Fruit fly (Drosophila melanogaster): Measurements from ENCODE around the gene Skp2.
A peak's percentile ranks its signal among the peaks of the same experiment; 100 is the strongest.

Skp2 gene

DNA sequence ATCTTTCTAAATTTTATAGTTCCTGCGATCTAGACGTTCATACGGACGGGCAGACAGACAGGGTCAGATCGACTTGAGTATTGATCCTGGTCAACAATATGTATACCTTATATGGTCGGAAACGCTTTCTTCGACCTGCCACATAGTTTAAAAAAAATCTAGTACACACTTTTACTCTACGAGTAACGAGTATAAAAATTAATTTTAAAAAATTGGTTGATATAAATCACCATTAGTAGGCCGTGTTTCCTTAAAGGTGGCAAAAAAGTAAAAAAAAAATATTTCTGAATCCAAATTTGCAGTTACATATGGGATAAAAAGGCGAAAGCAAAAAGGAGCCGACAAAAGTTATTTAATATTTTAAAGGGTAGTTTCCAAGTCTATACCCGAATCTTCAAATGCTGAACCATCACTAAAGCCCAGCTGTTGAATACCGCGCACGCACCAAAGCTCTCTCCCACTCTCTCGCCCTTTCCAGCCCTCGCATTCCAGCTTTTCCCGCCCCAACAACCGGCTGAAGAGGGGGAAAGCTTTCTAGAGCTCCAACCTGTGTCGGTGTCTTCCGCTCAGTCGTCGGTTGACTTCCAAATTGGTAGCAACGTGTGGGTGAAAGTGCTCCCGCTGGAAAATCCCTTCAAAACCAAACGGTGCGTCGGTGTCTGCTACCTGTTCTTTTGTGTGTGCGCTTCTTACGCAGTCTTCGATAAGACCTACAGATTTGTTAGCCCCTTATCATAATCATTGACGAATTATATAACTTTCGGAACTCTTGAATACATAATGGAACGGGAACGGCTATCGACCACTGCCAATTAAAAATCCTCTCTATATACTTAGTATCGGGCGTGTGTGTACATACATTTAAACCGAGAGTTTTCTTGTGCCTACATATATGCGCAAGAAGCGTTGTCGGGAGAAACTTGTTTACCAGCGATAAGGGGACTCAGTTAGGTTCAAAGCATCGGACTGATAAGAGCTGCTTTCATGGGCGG lies 41.2 kb upstream of the Skp2 start, which contains the start of gene Sfxn1-3 (continued):
- TF ChIP-seq ash1 (GFP tag; optimal IDR thresholded peaks at IDR 0.05) (peak; percentile 65), CG8290 (GFP tag; optimal IDR thresholded peaks at IDR 0.05) (peak; percentile 36), CG8290 (tag; optimal IDR thresholded peaks at IDR 0.05) (peak in 1 of 2 experiments; percentile 80), dimm (GFP tag; IDR thresholded peaks at IDR 0.05) (no peak), odd (GFP tag; optimal IDR thresholded peaks at IDR 0.05) (peak; percentile 62), Doc3 (GFP tag; IDR thresholded peaks at IDR 0.05; ENCODE audit: partially characterized antibody) (peak; percentile 20; the same call in 1 of the 3 replicates), Lhr (GFP tag; optimal IDR thresholded peaks at IDR 0.05) (peak; percentile 29), Max (GFP tag; optimal IDR thresholded peaks at IDR 0.05) (no peak), slou (GFP tag; optimal IDR thresholded peaks at IDR 0.05) (no peak), pzg (GFP tag; optimal IDR thresholded peaks at IDR 0.05) (peak; percentile 49), D (optimal IDR thresholded peaks at IDR 0.05) (no peak), D (GFP tag; optimal IDR thresholded peaks at IDR 0.05) (no peak), pros (GFP tag; optimal IDR thresholded peaks at IDR 0.05) (peak; percentile 65), Deaf1 (tag; optimal IDR thresholded peaks at IDR 0.05) (peak; percentile 81), run (tag; optimal IDR thresholded peaks at IDR 0.05) (peak; percentile 16), CG3281 (GFP tag; optimal IDR thresholded peaks at IDR 0.05) (peak; percentile 35), crp (GFP tag; optimal IDR thresholded peaks at IDR 0.05) (peak in 1 of 2 experiments; percentile 66), sna (GFP tag; IDR thresholded peaks at IDR 0.05; ENCODE audit: partially characterized antibody) (peak; percentile 52; the same call in 1 of the 2 replicates), stc (GFP tag; IDR thresholded peaks at IDR 0.05) (peak; percentile 44; the same call in 1 of the 2 replicates), CG6175 (GFP tag; IDR thresholded peaks at IDR 0.05) (no peak), CG6791 (GFP tag; IDR thresholded peaks at IDR 0.05; ENCODE audit: partially characterized antibody) (peak; percentile 62; the same call in 1 of the 3 replicates), CG7786 (GFP tag; optimal IDR thresholded peaks at IDR 0.05) (no peak), CG6254 (GFP tag; optimal IDR thresholded peaks at IDR 0.05) (no peak), CG14014 (GFP tag; IDR thresholded peaks at IDR 0.05) (peak; percentile 56; the same call in 1 of the 2 replicates), CG2712 (tag; optimal IDR thresholded peaks at IDR 0.05) (peak; percentile 21), CG13894 (tag; optimal IDR thresholded peaks at IDR 0.05) (peak; percentile 72), CG10462 (GFP tag; optimal IDR thresholded peaks at IDR 0.05) (peak; percentile 11), CG1603 (tag; optimal IDR thresholded peaks at IDR 0.05) (peak; percentile 23), Abd-B (GFP tag; optimal IDR thresholded peaks at IDR 0.05) (no peak), CG11093 (GFP tag; IDR thresholded peaks at IDR 0.05) (no peak), wek (GFP tag; optimal IDR thresholded peaks at IDR 0.05) (peak; percentile 97), NfI (GFP tag; optimal IDR thresholded peaks at IDR 0.05) (peak; percentile 38), br (optimal IDR thresholded peaks at IDR 0.05) (no peak), Camta (GFP tag; optimal IDR thresholded peaks at IDR 0.05) (no peak), nau (GFP tag; optimal IDR thresholded peaks at IDR 0.05) (peak; percentile 68), CG32767 (GFP tag; IDR thresholded peaks at IDR 0.05) (peak; percentile 45; the same call in 1 of the 2 replicates), CG34224 (GFP tag; IDR thresholded peaks at IDR 0.05; ENCODE audit: partially characterized antibody) (peak; percentile 56; the same call in 2 of the 3 replicates), CG15696 (tag; optimal IDR thresholded peaks at IDR 0.05) (no peak), vnd (GFP tag; IDR thresholded peaks at IDR 0.05; ENCODE audit: partially characterized antibody) (no peak), gem (tag; optimal IDR thresholded peaks at IDR 0.05) (peak; percentile 61), fu2 (GFP tag; optimal IDR thresholded peaks at IDR 0.05) (no peak), CG11504 (tag; optimal IDR thresholded peaks at IDR 0.05) (no peak), CG6854 (GFP tag; optimal IDR thresholded peaks at IDR 0.05) (peak; percentile 61), pho (GFP tag; optimal IDR thresholded peaks at IDR 0.05) (peak; percentile 57), E2f2 (GFP tag; IDR thresholded peaks at IDR 0.05) (peak; percentile 25; the same call in 1 of the 2 replicates), CG16863 (GFP tag; optimal IDR thresholded peaks at IDR 0.05) (peak; percentile 10), Nf-YB (GFP tag; optimal IDR thresholded peaks at IDR 0.05) (peak; percentile 22)
